Worm (Caenorhabditis elegans): ENCODE results near the gene R166.3.

ce11 chrII:10490329-10490728 lies 48.8 kb downstream of the R166.3 start, which contains the start of gene clec-61:
- TF ChIP-seq ces-1 (GFP tag; optimal IDR thresholded peaks at IDR 0.05): no peak
- TF ChIP-seq unc-62 (GFP tag; optimal IDR thresholded peaks at IDR 0.05): no peak
- no peak for TF ChIP-seq nhr-12 (tag; optimal IDR thresholded peaks at IDR 0.05)
- no peak for TF ChIP-seq unc-39 (tag; optimal IDR thresholded peaks at IDR 0.05)
- no peak for TF ChIP-seq lin-13 (tag; optimal IDR thresholded peaks at IDR 0.05)
- no peak for TF ChIP-seq pha-4 (tag; optimal IDR thresholded peaks at IDR 0.05)
- no peak for TF ChIP-seq elt-1 (tag; optimal IDR thresholded peaks at IDR 0.05; ENCODE audit: borderline replicate concordance, insufficient read depth)
- no peak for TF ChIP-seq bed-3 (GFP tag; optimal IDR thresholded peaks at IDR 0.05)
